Worm (Caenorhabditis elegans) whole organism, L3 larva: ENCODE data around the gene Y105C5B.3.

ENCODE experiments used
- R02D3.7 ChIP-seq: fragments of 150-350 bp; optimal IDR thresholded peaks from 2 replicates; lab custom pipeline; 2014; ENCODE audit warnings: missing biosample characterization, missing genetic modification characterization
- ZK546.5 ChIP-seq: sonication (generic microtip); optimal IDR thresholded peaks from 2 replicates; lab custom pipeline; 2017; ENCODE audit warnings: missing biosample characterization, missing genetic modification characterization
- ama-1 ChIP-seq: fragments of 150-350 bp; optimal IDR thresholded peaks from 2 replicates; lab custom pipeline; 2018
- ceh-16 ChIP-seq: sonication (generic microtip); optimal IDR thresholded peaks from 2 replicates; lab custom pipeline; 2017; ENCODE audit warnings: missing biosample characterization, missing genetic modification characterization
- ceh-28 ChIP-seq: fragments of 150-350 bp; optimal IDR thresholded peaks from 2 replicates; lab custom pipeline; 2014; ENCODE audit warnings: missing biosample characterization, missing genetic modification reagents, missing genetic modification characterization
- egl-5 ChIP-seq: fragments of 150-350 bp; optimal IDR thresholded peaks from 2 replicates; lab custom pipeline; 2017; ENCODE audit warnings: missing biosample characterization, missing genetic modification reagents, missing genetic modification characterization, inconsistent platforms
- elt-1 ChIP-seq: fragments of 150-350 bp; optimal IDR thresholded peaks from 2 replicates; lab custom pipeline; 2014; ENCODE audit warnings: missing biosample characterization, missing genetic modification characterization
- elt-2 ChIP-seq: sonication (generic microtip); optimal IDR thresholded peaks from 2 replicates; lab custom pipeline; 2016; ENCODE audit warnings: missing genetic modification reagents, mild to moderate bottlenecking, missing genetic modification characterization, missing compliant biosample characterization
- eor-1 ChIP-seq, 2 experiments: fragments of 150-350 bp; optimal IDR thresholded peaks; 2 replicates each; lab custom pipeline; 2014 to 2018; ENCODE audit warnings: missing biosample characterization in 2 of 2, missing genetic modification characterization in 2 of 2
- fkh-10 ChIP-seq: sonication (generic microtip); optimal IDR thresholded peaks from 2 replicates; lab custom pipeline; 2017; ENCODE audit warnings: missing biosample characterization, missing genetic modification reagents, missing genetic modification characterization
- hmg-11 ChIP-seq: sonication (generic microtip); optimal IDR thresholded peaks from 2 replicates; lab custom pipeline; 2016; ENCODE audit warnings: missing genetic modification characterization, missing compliant biosample characterization
- lin-39 ChIP-seq: fragments of 150-350 bp; optimal IDR thresholded peaks from 2 replicates; lab custom pipeline; 2018; ENCODE audit warnings: missing biosample characterization, missing genetic modification reagents, missing genetic modification characterization
- lsy-12 ChIP-seq: sonication (generic microtip); optimal IDR thresholded peaks from 2 replicates; lab custom pipeline; 2016; ENCODE audit warnings: mild to moderate bottlenecking, missing genetic modification characterization, missing compliant biosample characterization
- mml-1 ChIP-seq: fragments of 150-350 bp; sonication (generic microtip); optimal IDR thresholded peaks from 3 replicates; lab custom pipeline; 2014; ENCODE audit warnings: missing biosample characterization, missing genetic modification characterization
- nfya-1 ChIP-seq: sonication (generic microtip); optimal IDR thresholded peaks from 2 replicates; lab custom pipeline; 2017; ENCODE audit warnings: missing genetic modification characterization, mild to moderate bottlenecking, missing compliant biosample characterization, antibody characterized with exemption, moderate library complexity; ENCODE audit not compliant: insufficient read depth
- nhr-11 ChIP-seq: fragments of 150-350 bp; optimal IDR thresholded peaks from 2 replicates; lab custom pipeline; 2014; ENCODE audit warnings: missing biosample characterization, missing genetic modification characterization
- nhr-12 ChIP-seq: fragments of 150-350 bp; optimal IDR thresholded peaks from 2 replicates; lab custom pipeline; 2014; ENCODE audit warnings: missing biosample characterization, missing genetic modification characterization
- nhr-23 ChIP-seq: fragments of 150-350 bp; optimal IDR thresholded peaks from 2 replicates; lab custom pipeline; 2014; ENCODE audit warnings: missing biosample characterization, missing genetic modification reagents, missing genetic modification characterization
- nhr-25 ChIP-seq: sonication (generic microtip); optimal IDR thresholded peaks from 2 replicates; lab custom pipeline; 2017; ENCODE audit warnings: missing biosample characterization, missing genetic modification characterization
- nhr-43 ChIP-seq: sonication (generic microtip); optimal IDR thresholded peaks from 2 replicates; lab custom pipeline; 2016; ENCODE audit warnings: mild to moderate bottlenecking, missing genetic modification characterization, missing compliant biosample characterization; ENCODE audit not compliant: poor library complexity, severe bottlenecking
- nhr-67 ChIP-seq: fragments of 150-350 bp; optimal IDR thresholded peaks from 2 replicates; lab custom pipeline; 2014; ENCODE audit warnings: missing biosample characterization, missing genetic modification characterization
- pha-4 ChIP-seq: fragments of 150-350 bp; optimal IDR thresholded peaks from 2 replicates; lab custom pipeline; 2014; ENCODE audit warnings: missing biosample characterization, missing genetic modification reagents, missing genetic modification characterization
- pqm-1 ChIP-seq: fragments of 150-350 bp; optimal IDR thresholded peaks from 2 replicates; lab custom pipeline; 2017; ENCODE audit warnings: missing biosample characterization, missing genetic modification characterization, inconsistent platforms
- sea-2 ChIP-seq: fragments of 150-350 bp; sonication (generic microtip); optimal IDR thresholded peaks from 4 replicates; lab custom pipeline; 2014; ENCODE audit warnings: missing biosample characterization, missing genetic modification reagents, missing genetic modification characterization
- skn-1 ChIP-seq: fragments of 150-350 bp; optimal IDR thresholded peaks from 2 replicates; lab custom pipeline; 2014; ENCODE audit warnings: missing biosample characterization, missing genetic modification characterization
- snpc-4 ChIP-seq: fragments of 150-350 bp; optimal IDR thresholded peaks from 2 replicates; lab custom pipeline; 2014; ENCODE audit warnings: missing biosample characterization, missing genetic modification characterization
- tbx-2 ChIP-seq: sonication (generic microtip); optimal IDR thresholded peaks from 2 replicates; lab custom pipeline; 2016; ENCODE audit warnings: mild to moderate bottlenecking, missing genetic modification characterization, missing compliant biosample characterization
- unc-62 ChIP-seq: fragments of 150-350 bp; sonication (generic microtip); optimal IDR thresholded peaks from 4 replicates; lab custom pipeline; 2014; ENCODE audit warnings: missing biosample characterization, missing genetic modification reagents, missing genetic modification characterization
- zag-1 ChIP-seq: fragments of 150-350 bp; optimal IDR thresholded peaks from 2 replicates; lab custom pipeline; 2014; ENCODE audit warnings: missing biosample characterization, missing genetic modification characterization

The Y105C5B.3 gene

DNA sequence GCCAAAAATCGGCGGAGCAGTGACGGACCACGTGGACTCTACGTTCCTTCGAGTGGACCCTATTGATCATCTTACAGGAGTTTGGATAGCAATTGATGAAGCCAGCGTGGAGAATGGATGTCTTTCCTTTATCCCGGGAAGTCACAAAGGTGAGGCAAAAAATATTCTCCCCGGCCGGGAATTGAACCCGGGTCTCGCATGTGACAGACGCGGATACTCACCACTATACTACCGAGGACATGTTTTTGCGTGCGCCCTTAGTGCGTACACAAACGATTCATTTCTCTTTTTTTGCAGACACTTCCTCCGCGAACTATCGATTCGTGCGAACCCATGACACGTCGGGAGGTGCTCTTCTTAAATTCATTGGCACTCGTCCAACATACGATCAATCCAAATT lies 47.2 kb downstream of the Y105C5B.3 start (continued):
- no peak for TF ChIP-seq ZK546.5 (tag; lab: Kevin White, UChicago)
- no peak for TF ChIP-seq egl-5 (tag; lab: Kevin White, UChicago)
- no peak for TF ChIP-seq unc-62
- TF ChIP-seq pqm-1 (tag; lab: Kevin White, UChicago) = peak; percentile 2
- TF ChIP-seq eor-1 (tag; optimal IDR thresholded peaks at IDR 0.05; lab: Kevin White, UChicago) = no peak
- TF ChIP-seq lin-39 (tag; lab: Kevin White, UChicago) = no peak
- TF ChIP-seq ceh-28 (tag; lab: Kevin White, UChicago) = no peak
- no peak for TF ChIP-seq fkh-10 (GFP tag; lab: Kevin White, UChicago)
- TF ChIP-seq ama-1 (lab: Kevin White, UChicago) = no peak
- no peak for TF ChIP-seq lsy-12 (tag; lab: Kevin White, UChicago)

DNA sequence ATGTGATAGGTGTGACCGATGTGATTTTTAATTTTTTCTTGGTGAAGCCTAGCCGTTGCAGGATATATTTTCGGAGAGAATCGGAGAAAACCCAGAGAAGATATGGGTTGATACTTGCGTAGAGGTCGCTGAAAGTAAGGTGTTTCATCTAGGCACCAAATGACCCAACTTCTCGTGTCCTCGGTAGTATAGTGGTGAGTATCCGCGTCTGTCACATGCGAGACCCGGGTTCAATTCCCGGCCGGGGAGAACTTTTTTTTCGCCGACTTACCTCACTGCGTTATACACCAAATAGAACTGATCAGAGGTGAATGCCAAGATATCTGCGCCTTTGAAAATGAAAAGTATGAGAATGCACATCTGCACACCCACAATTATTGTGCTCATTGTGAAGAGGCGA lies 47.8 kb downstream of the Y105C5B.3 start:
- TF ChIP-seq hmg-11 (peak; percentile 11), nfya-1 (peak; percentile 13), tbx-2 (tag; lab: Kevin White, UChicago) (peak; percentile 37), fkh-10 (GFP tag; lab: Kevin White, UChicago) (no peak), nhr-23 (tag; lab: Kevin White, UChicago) (peak; percentile 3), lin-39 (tag; lab: Kevin White, UChicago) (peak; percentile 38), nhr-12 (tag; lab: Kevin White, UChicago) (no peak), elt-2 (tag; lab: Kevin White, UChicago) (peak; percentile 24), pha-4 (tag; lab: Kevin White, UChicago) (no peak), nhr-25 (tag; lab: Kevin White, UChicago) (peak; percentile 10), nhr-43 (tag; lab: Kevin White, UChicago) (no peak), sea-2 (GFP tag; lab: Kevin White, UChicago) (no peak), snpc-4 (peak; percentile 35)

DNA sequence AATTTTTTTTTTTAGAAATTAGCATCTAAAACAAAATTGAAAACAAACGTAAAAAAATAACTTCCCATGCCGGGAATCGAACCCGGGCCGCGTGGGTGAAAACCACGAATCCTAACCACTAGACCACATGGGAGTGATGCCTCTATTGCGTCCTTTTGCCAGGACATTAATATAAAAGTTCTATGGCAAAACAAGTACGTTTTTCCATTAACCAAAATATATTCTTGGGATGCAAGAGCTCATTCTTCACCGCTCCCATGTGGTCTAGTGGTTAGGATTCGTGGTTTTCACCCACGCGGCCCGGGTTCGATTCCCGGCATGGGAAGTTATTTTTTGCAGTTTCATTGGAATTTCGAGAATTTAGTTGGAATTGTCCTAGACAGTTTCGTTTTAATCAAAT lies 49.1 kb downstream of the Y105C5B.3 start:
- peak; percentile 33 for TF ChIP-seq pqm-1 (tag; lab: Kevin White, UChicago)
- peak; percentile 20 for TF ChIP-seq elt-2 (tag; lab: Kevin White, UChicago)

DNA sequence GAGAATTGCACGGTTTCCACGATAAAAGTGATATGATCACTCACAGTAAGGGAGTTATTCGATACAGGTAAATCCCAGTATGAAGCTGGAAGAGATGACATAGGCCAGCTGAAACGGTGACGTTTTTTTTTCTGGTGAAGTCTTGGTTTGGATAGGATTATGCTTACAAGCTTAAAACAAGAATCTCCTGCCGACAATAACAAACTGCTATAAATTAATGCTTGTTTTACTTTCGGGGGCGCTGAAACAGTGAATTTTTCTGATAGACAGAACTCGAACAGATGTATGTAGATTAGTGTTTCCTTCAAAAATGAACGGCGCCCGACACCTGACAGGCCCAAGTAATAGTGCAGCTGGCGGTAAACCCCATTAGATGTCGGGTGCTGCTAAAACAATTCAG lies 49.8 kb downstream of the Y105C5B.3 start, which contains the start of gene srv-16:
srv-16 (minus strand) TSS at position 101 of the 400 bp plus-strand sequence.
- no peak for TF ChIP-seq pqm-1 (tag; lab: Kevin White, UChicago)
- TF ChIP-seq elt-1 = no peak
- no peak for TF ChIP-seq nhr-67 (tag; lab: Kevin White, UChicago)
- no peak for TF ChIP-seq mml-1
- no peak for TF ChIP-seq R02D3.7

DNA sequence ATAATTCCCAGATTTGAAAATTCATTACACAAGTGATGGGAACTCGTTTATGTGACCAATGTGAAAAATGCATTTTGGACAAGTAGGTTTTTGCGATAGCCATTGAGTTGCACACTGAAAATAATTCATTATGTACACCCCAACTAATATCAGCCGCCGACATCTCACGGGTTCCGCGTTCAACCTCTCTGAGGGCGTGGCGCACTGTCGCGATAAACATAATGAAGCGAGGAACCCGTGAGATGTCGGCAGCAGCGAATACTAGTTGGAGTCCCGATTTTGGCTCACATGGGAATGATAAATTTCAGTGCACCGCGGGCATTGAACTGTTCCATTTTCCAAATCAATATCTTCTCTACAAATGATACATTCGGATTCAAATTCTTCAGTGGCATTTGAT lies 53.1 kb downstream of the Y105C5B.3 start:
- TF ChIP-seq nhr-23 (tag; lab: Kevin White, UChicago) (no peak), eor-1 (tag; optimal IDR thresholded peaks at IDR 0.05; lab: Kevin White, UChicago) (no peak), skn-1 (tag; lab: Kevin White, UChicago) (no peak), R02D3.7 (no peak), nhr-25 (tag; lab: Kevin White, UChicago) (no peak), zag-1 (tag; lab: Kevin White, UChicago) (no peak), ceh-16 (no peak), nhr-11 (tag; lab: Kevin White, UChicago) (no peak)
